Worm (Caenorhabditis elegans) whole organism, L4/young adult: ENCODE data around the gene thn-1.
A peak's percentile ranks its signal among the peaks of the same experiment; 100 is the strongest.

Experiments used
- W03F9.2 ChIP-seq: fragments of 150-350 bp; optimal IDR thresholded peaks from 2 replicates; lab custom pipeline; 2014; ENCODE audit warnings: missing biosample characterization, missing genetic modification characterization
- dao-5 ChIP-seq: sonication (generic microtip); optimal IDR thresholded peaks from 2 replicates; lab custom pipeline; 2016; ENCODE audit warnings: missing genotype, missing genetic modification characterization, moderate library complexity, missing compliant biosample characterization
- him-1 ChIP-seq: sonication (generic microtip); optimal IDR thresholded peaks from 2 replicates; lab custom pipeline; 2016; ENCODE audit warnings: missing genotype, missing genetic modification reagents, missing genetic modification characterization, missing compliant biosample characterization

DNA sequence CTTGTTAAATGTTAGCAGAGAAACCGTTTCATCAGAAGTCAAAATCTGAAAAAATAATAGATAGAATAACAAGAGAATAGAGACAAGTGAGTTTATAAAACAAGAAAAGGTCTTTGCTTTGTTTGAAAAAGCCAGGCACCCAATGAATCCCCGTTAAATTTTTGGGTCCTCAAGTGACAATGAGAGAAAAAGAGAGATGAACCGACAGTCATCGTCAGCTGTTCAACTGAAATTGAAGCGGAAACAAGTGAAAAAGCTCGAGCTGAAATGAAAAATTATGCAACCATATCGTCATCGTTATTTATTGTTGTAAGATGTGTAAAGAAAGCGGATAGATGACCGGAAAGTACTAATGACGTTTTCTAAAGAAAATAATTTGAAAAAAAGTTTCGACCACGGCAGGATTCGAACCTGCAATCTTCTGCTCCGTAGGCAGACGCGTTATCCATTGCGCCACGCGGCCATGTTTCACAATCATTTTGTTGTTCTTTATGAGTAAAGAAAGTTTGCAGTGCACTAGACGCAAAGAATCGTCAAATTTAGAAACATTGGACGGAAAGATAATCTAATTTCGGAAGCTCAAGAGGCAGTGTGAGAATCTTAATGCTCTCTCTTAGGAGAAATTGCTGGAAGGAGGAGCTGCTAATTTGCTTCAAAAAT, 37.8 kb downstream of the thn-1 start, which contains the start of gene F08G5.3:
- TF ChIP-seq dao-5 (tag; lab: Kevin White, UChicago) (peak; percentile 36), him-1 (peak; percentile 52), W03F9.2 (tag; lab: Kevin White, UChicago) (no peak)
